Fruit fly (Drosophila melanogaster) whole organism, embryonic: ENCODE results near the gene Hap40.

Experiments
- Abd-B ChIP-seq: fragments of 200-800 bp; sonication (Bioruptor generic); optimal IDR thresholded peaks from 2 replicates; lab custom pipeline; 2018; ENCODE audit warnings: missing biosample characterization, mild to moderate bottlenecking, missing genetic modification characterization, moderate library complexity
- Antp ChIP-seq: fragments of 200-800 bp; sonication (Bioruptor generic); optimal IDR thresholded peaks from 3 replicates; lab custom pipeline; 2016; ENCODE audit warnings: missing biosample characterization, missing genetic modification characterization
- CG10543 ChIP-seq: fragments of 200-800 bp; sonication (Bioruptor generic); optimal IDR thresholded peaks from 3 replicates; lab custom pipeline; 2017; ENCODE audit warnings: missing biosample characterization, mild to moderate bottlenecking, missing genetic modification characterization, moderate library complexity
- CG11695 ChIP-seq: fragments of 200-800 bp; sonication (Bioruptor generic); IDR thresholded peaks from 3 replicates; pipeline ENCODE4 v1.3.6; 2022; ENCODE audit warnings: missing biosample characterization, missing genetic modification characterization
- CG12659 ChIP-seq: fragments of 200-800 bp; sonication (Bioruptor generic); optimal IDR thresholded peaks from 3 replicates; lab custom pipeline; 2017; ENCODE audit warnings: mild to moderate bottlenecking, missing biosample characterization, missing genetic modification reagents, missing genetic modification characterization
- CG14014 ChIP-seq: fragments of 200-800 bp; sonication (Bioruptor generic); IDR thresholded peaks from 2 replicates; pipeline ENCODE4 v1.3.6; 2022; ENCODE audit warnings: missing biosample characterization, missing genetic modification characterization
- CG14965 ChIP-seq: fragments of 200-800 bp; sonication (Bioruptor generic); optimal IDR thresholded peaks from 2 replicates; lab custom pipeline; 2016; ENCODE audit warnings: missing biosample characterization, missing genetic modification characterization, borderline replicate concordance
- CG1603 ChIP-seq: fragments of 200-800 bp; sonication (Bioruptor generic); optimal IDR thresholded peaks from 2 replicates; lab custom pipeline; 2019; ENCODE audit warnings: missing biosample characterization, mild to moderate bottlenecking, missing genetic modification characterization, moderate library complexity
- CG16813 ChIP-seq: fragments of 200-800 bp; sonication (Bioruptor generic); IDR thresholded peaks from 3 replicates; pipeline ENCODE4 v1.3.6; 2022; ENCODE audit warnings: missing biosample characterization, missing genetic modification characterization; ENCODE audit not compliant: partially characterized antibody
- CG18599 ChIP-seq: fragments of 200-800 bp; sonication (Bioruptor generic); optimal IDR thresholded peaks from 3 replicates; lab custom pipeline; 2017; ENCODE audit warnings: missing biosample characterization, missing genetic modification characterization, mild to moderate bottlenecking, moderate library complexity, missing genetic modification reagents
- CG2129 ChIP-seq: fragments of 200-800 bp; sonication (Bioruptor generic); IDR thresholded peaks from 2 replicates; pipeline ENCODE4 v1.3.6; 2022; ENCODE audit warnings: missing biosample characterization, missing genetic modification characterization; ENCODE audit not compliant: partially characterized antibody
- CG30403 ChIP-seq: fragments of 200-800 bp; sonication (Bioruptor generic); optimal IDR thresholded peaks from 3 replicates; lab custom pipeline; 2016; ENCODE audit warnings: missing biosample characterization, missing genetic modification characterization
- CG3281 ChIP-seq: fragments of 200-800 bp; sonication (Bioruptor generic); optimal IDR thresholded peaks from 3 replicates; lab custom pipeline; 2017; ENCODE audit warnings: missing biosample characterization, mild to moderate bottlenecking, missing genetic modification characterization
- CG33213 ChIP-seq: fragments of 200-800 bp; sonication (Bioruptor generic); optimal IDR thresholded peaks from 3 replicates; lab custom pipeline; 2016; ENCODE audit warnings: missing biosample characterization, missing genetic modification characterization
- CG4404 ChIP-seq: fragments of 200-800 bp; sonication (Bioruptor generic); IDR thresholded peaks from 2 replicates; pipeline ENCODE4 v1.3.6; 2022; ENCODE audit warnings: missing biosample characterization, missing genetic modification characterization
- CG4730 ChIP-seq: fragments of 200-800 bp; sonication (Bioruptor generic); IDR thresholded peaks from 2 replicates; pipeline ENCODE4 v1.3.6; 2022; ENCODE audit warnings: missing biosample characterization, missing genetic modification characterization
- CG6791 ChIP-seq: fragments of 200-800 bp; sonication (Bioruptor generic); IDR thresholded peaks from 3 replicates; pipeline ENCODE4 v1.3.6; 2022; ENCODE audit warnings: missing biosample characterization, missing genetic modification characterization; ENCODE audit not compliant: partially characterized antibody
- CG9797 ChIP-seq: fragments of 200-800 bp; sonication (Bioruptor generic); optimal IDR thresholded peaks from 3 replicates; lab custom pipeline; 2018; ENCODE audit warnings: missing biosample characterization, mild to moderate bottlenecking, missing genetic modification characterization
- CoRest ChIP-seq: fragments of 200-800 bp; sonication (Bioruptor generic); optimal IDR thresholded peaks from 3 replicates; lab custom pipeline; 2018; ENCODE audit warnings: missing biosample characterization, mild to moderate bottlenecking, missing genetic modification characterization, moderate library complexity
- CrebB ChIP-seq: fragments of 200-800 bp; sonication (Bioruptor generic); optimal IDR thresholded peaks from 3 replicates; lab custom pipeline; 2018; ENCODE audit warnings: missing biosample characterization, mild to moderate bottlenecking, missing genetic modification characterization
- D19B ChIP-seq: fragments of 200-800 bp; sonication (Bioruptor generic); optimal IDR thresholded peaks from 2 replicates; lab custom pipeline; 2017; ENCODE audit warnings: missing biosample characterization, mild to moderate bottlenecking, missing genetic modification characterization
- Dek ChIP-seq: fragments of 200-800 bp; sonication (Bioruptor generic); optimal IDR thresholded peaks from 3 replicates; lab custom pipeline; 2019; ENCODE audit warnings: missing biosample characterization, mild to moderate bottlenecking, missing genetic modification characterization, moderate library complexity
- Doc2 ChIP-seq: fragments of 200-800 bp; sonication (Bioruptor generic); IDR thresholded peaks from 2 replicates; pipeline ENCODE4 v1.3.6; 2022; ENCODE audit warnings: missing biosample characterization, missing genetic modification characterization
- Hey ChIP-seq: fragments of 200-800 bp; sonication (Bioruptor generic); optimal IDR thresholded peaks from 3 replicates; lab custom pipeline; 2018; ENCODE audit warnings: missing biosample characterization, mild to moderate bottlenecking, missing genetic modification characterization
- Hsf ChIP-seq: fragments of 200-800 bp; sonication (Bioruptor generic); optimal IDR thresholded peaks from 3 replicates; lab custom pipeline; 2016; ENCODE audit warnings: missing biosample characterization, missing genetic modification characterization
- Poxn ChIP-seq: fragments of 200-800 bp; sonication (Bioruptor generic); IDR thresholded peaks from 2 replicates; pipeline ENCODE4 v1.3.6; 2022; ENCODE audit warnings: missing biosample characterization, missing genetic modification characterization
- Sox102F ChIP-seq: fragments of 200-800 bp; sonication (Bioruptor generic); optimal IDR thresholded peaks from 2 replicates; lab custom pipeline; 2018; ENCODE audit warnings: missing biosample characterization, mild to moderate bottlenecking, missing genetic modification characterization, moderate library complexity
- bcd ChIP-seq: fragments of 200-800 bp; sonication (Bioruptor generic); optimal IDR thresholded peaks from 2 replicates; lab custom pipeline; 2017; ENCODE audit warnings: missing biosample characterization, mild to moderate bottlenecking, missing genetic modification characterization
- cad ChIP-seq: fragments of >200 bp; optimal IDR thresholded peaks from 2 replicates; lab custom pipeline; 2017; ENCODE audit warnings: missing biosample characterization, missing genetic modification characterization
- cg ChIP-seq: fragments of 200-800 bp; sonication (Bioruptor generic); optimal IDR thresholded peaks from 3 replicates; lab custom pipeline; 2019; ENCODE audit warnings: missing biosample characterization, mild to moderate bottlenecking, missing genetic modification characterization, moderate library complexity
- chm ChIP-seq: fragments of 200-800 bp; sonication (Bioruptor generic); IDR thresholded peaks from 2 replicates; pipeline ENCODE4 v1.3.6; 2022; ENCODE audit warnings: missing biosample characterization, missing genetic modification characterization
- chn ChIP-seq: fragments of 200-800 bp; sonication (Bioruptor generic); optimal IDR thresholded peaks from 2 replicates; lab custom pipeline; 2016; ENCODE audit warnings: missing biosample characterization, missing genetic modification characterization
- corto ChIP-seq: fragments of 200-800 bp; sonication (Bioruptor generic); optimal IDR thresholded peaks from 2 replicates; lab custom pipeline; 2016; ENCODE audit warnings: missing biosample characterization, mild to moderate bottlenecking, missing genetic modification characterization, moderate library complexity
- croc ChIP-seq: fragments of 200-800 bp; sonication (Bioruptor generic); conservative IDR thresholded peaks from 3 replicates; pipeline ENCODE4 v1.3.6; 2022; ENCODE audit warnings: missing biosample characterization, missing genetic modification characterization
- dan ChIP-seq: fragments of 200-800 bp; sonication (Bioruptor generic); IDR thresholded peaks from 2 replicates; pipeline ENCODE4 v1.3.6; 2022; ENCODE audit warnings: missing biosample characterization, missing genetic modification characterization
- ems ChIP-seq: fragments of 200-800 bp; sonication (Bioruptor generic); optimal IDR thresholded peaks from 3 replicates; lab custom pipeline; 2016; ENCODE audit warnings: missing biosample characterization, missing genetic modification characterization
- eyg ChIP-seq: fragments of 200-800 bp; sonication (Bioruptor generic); optimal IDR thresholded peaks from 3 replicates; lab custom pipeline; 2016; ENCODE audit warnings: missing biosample characterization, missing genetic modification characterization
- fd64A ChIP-seq: fragments of 200-800 bp; sonication (Bioruptor generic); optimal IDR thresholded peaks from 3 replicates; lab custom pipeline; 2018; ENCODE audit warnings: missing biosample characterization, mild to moderate bottlenecking, missing genetic modification characterization
- ftz-f1 ChIP-seq: fragments of 200-800 bp; sonication (Bioruptor generic); optimal IDR thresholded peaks from 2 replicates; lab custom pipeline; 2016; ENCODE audit warnings: missing biosample characterization, missing genetic modification characterization
- gsb ChIP-seq: fragments of 200-800 bp; sonication (Bioruptor generic); IDR thresholded peaks from 2 replicates; pipeline ENCODE4 v1.3.6; 2022; ENCODE audit warnings: missing biosample characterization, missing genetic modification characterization
- hb ChIP-seq: fragments of 200-800 bp; sonication (Bioruptor generic); IDR thresholded peaks from 3 replicates; pipeline ENCODE4 v1.3.6; 2022; ENCODE audit warnings: missing biosample characterization, missing genetic modification characterization; ENCODE audit not compliant: partially characterized antibody
- hth ChIP-seq: fragments of >200 bp; optimal IDR thresholded peaks from 2 replicates; lab custom pipeline; 2017; ENCODE audit warnings: inconsistent platforms
- lola ChIP-seq, 3 experiments: fragments of >200 bp in 2 of 3; fragments of 200-800 bp in 1 of 3; sonication (Bioruptor generic) in 1 of 3; optimal IDR thresholded peaks; 2 replicates each; lab custom pipeline; 2017 to 2019; ENCODE audit warnings: missing biosample characterization in 3 of 3, missing genetic modification characterization in 3 of 3, mild to moderate bottlenecking in 1 of 3, moderate library complexity in 1 of 3
- pfk ChIP-seq: fragments of 200-800 bp; sonication (Bioruptor generic); optimal IDR thresholded peaks from 2 replicates; lab custom pipeline; 2018; ENCODE audit warnings: missing biosample characterization, mild to moderate bottlenecking, missing genetic modification characterization, moderate library complexity
- pros ChIP-seq: fragments of 200-800 bp; sonication (Bioruptor generic); optimal IDR thresholded peaks from 3 replicates; lab custom pipeline; 2019; ENCODE audit warnings: missing biosample characterization, mild to moderate bottlenecking, missing genetic modification characterization, moderate library complexity
- shn ChIP-seq: fragments of 200-800 bp; sonication (Bioruptor generic); optimal IDR thresholded peaks from 3 replicates; lab custom pipeline; 2016; ENCODE audit warnings: missing biosample characterization, missing genetic modification characterization
- sisA ChIP-seq: fragments of 200-800 bp; sonication (Bioruptor generic); IDR thresholded peaks from 2 replicates; pipeline ENCODE4 v1.3.6; 2022; ENCODE audit warnings: missing biosample characterization, missing genetic modification characterization
- tll ChIP-seq, 2 experiments: fragments of 200-800 bp in 1 of 2; fragments of >200 bp in 1 of 2; sonication (Bioruptor generic) in 1 of 2; optimal IDR thresholded peaks; 2 replicates each; lab custom pipeline; 2017 to 2019; ENCODE audit warnings: missing biosample characterization in 2 of 2, missing genetic modification characterization in 2 of 2, mild to moderate bottlenecking in 1 of 2, moderate library complexity in 1 of 2
- wdn ChIP-seq: fragments of 200-800 bp; sonication (Bioruptor generic); IDR thresholded peaks from 2 replicates; pipeline ENCODE4 v1.3.6; 2022; ENCODE audit warnings: missing biosample characterization, missing genetic modification characterization

Hap40 gene

dm6 chrX:15697581-15698208 is 6.2 kb upstream of the Hap40 start (continued):
- TF ChIP-seq Dek (tag; lab: Kevin White, UChicago) (peak; percentile 93), shn (GFP tag; lab: Kevin White, UChicago) (no peak), cad (GFP tag; lab: Kevin White, UChicago) (no peak), CG18599 (GFP tag; lab: Kevin White, UChicago) (peak; percentile 98), CG11695 (peak; percentile 92), Sox102F (GFP tag; lab: Kevin White, UChicago) (peak; percentile 91), CG6791 (GFP tag; lab: Robert Waterston, UW) (no peak), chm (GFP tag; lab: Robert Waterston, UW) (peak; percentile 92), gsb (GFP tag; lab: Robert Waterston, UW) (peak; percentile 90), ems (peak; percentile 82), sisA (peak; percentile 95), CG30403 (GFP tag; lab: Kevin White, UChicago) (peak; percentile 95), Hey (tag; lab: Kevin White, UChicago) (peak; percentile 51), CoRest (tag; lab: Kevin White, UChicago) (peak; percentile 92), CG2129 (GFP tag; lab: Robert Waterston, UW) (no peak), D19B (GFP tag; lab: Kevin White, UChicago) (peak; percentile 84), CG33213 (peak; percentile 5), Abd-B (GFP tag; lab: Kevin White, UChicago) (peak; percentile 89), pros (GFP tag; lab: Kevin White, UChicago) (peak; percentile 7), CG9797 (GFP tag; lab: Kevin White, UChicago) (no peak), CG10543 (GFP tag; lab: Kevin White, UChicago) (peak; percentile 97), pfk (GFP tag; lab: Kevin White, UChicago) (peak; percentile 34), CG14014 (GFP tag; lab: Robert Waterston, UW) (peak; percentile 96), CG3281 (GFP tag; lab: Kevin White, UChicago) (peak; percentile 94), Doc2 (GFP tag; lab: Robert Waterston, UW) (peak; percentile 71), wdn (GFP tag; lab: Robert Waterston, UW) (peak; percentile 87), tll (GFP tag; optimal IDR thresholded peaks at IDR 0.05; lab: Kevin White, UChicago) (no peak), CG4730 (peak; percentile 92), cg (GFP tag; lab: Kevin White, UChicago) (no peak), eyg (no peak), fd64A (GFP tag; lab: Kevin White, UChicago) (peak; percentile 29), croc (GFP tag; lab: Robert Waterston, UW) (peak; percentile 89), CG1603 (tag; lab: Kevin White, UChicago) (peak; percentile 88), CG16813 (GFP tag; lab: Robert Waterston, UW) (no peak), Antp (peak; percentile 16), chn (GFP tag; lab: Kevin White, UChicago) (peak; percentile 87), CG4404 (peak; percentile 90), CrebB (peak; percentile 78), corto (GFP tag; lab: Kevin White, UChicago) (peak; percentile 46), ftz-f1 (GFP tag; lab: Kevin White, UChicago) (peak; percentile 99), hb (GFP tag; lab: Robert Waterston, UW) (no peak), dan (GFP tag; lab: Robert Waterston, UW) (peak; percentile 75), Hsf (GFP tag; lab: Kevin White, UChicago) (peak; percentile 84), bcd (GFP tag; lab: Kevin White, UChicago) (peak; percentile 95), lola (GFP tag; optimal IDR thresholded peaks at IDR 0.05; lab: Kevin White, UChicago) (peak in 1 of 3 experiments; percentile 78), hth (lab: Kevin White, UChicago) (no peak), CG14965 (no peak), CG12659 (GFP tag; lab: Kevin White, UChicago) (peak; percentile 92), Poxn (peak; percentile 69; the same call in 1 of the 2 replicates)
